Fruit fly (Drosophila melanogaster) whole organism, pupa: Measurements from ENCODE around the gene Ubc6.

ENCODE experiments used
- CG10348 ChIP-seq: fragments of 200-800 bp; sonication (Bioruptor generic); IDR thresholded peaks from 2 replicates; pipeline ENCODE4 v1.3.6; 2022; ENCODE audit warnings: missing biosample characterization, missing genetic modification characterization
- CG12605 ChIP-seq: fragments of 200-800 bp; sonication (Bioruptor generic); IDR thresholded peaks from 2 replicates; pipeline ENCODE4 v1.3.6; 2022; ENCODE audit warnings: missing biosample characterization, missing genetic modification characterization
- CG13204 ChIP-seq: fragments of 200-800 bp; sonication (Bioruptor generic); optimal IDR thresholded peaks from 2 replicates; lab custom pipeline; 2018; ENCODE audit warnings: missing biosample characterization, mild to moderate bottlenecking, missing genetic modification characterization, moderate library complexity
- CG14655 ChIP-seq: fragments of 200-800 bp; sonication (Bioruptor generic); optimal IDR thresholded peaks from 3 replicates; lab custom pipeline; 2017; ENCODE audit warnings: mild to moderate bottlenecking, missing biosample characterization, missing genetic modification reagents, missing genetic modification characterization
- CG15710 ChIP-seq: fragments of 200-800 bp; sonication (Bioruptor generic); optimal IDR thresholded peaks from 2 replicates; lab custom pipeline; 2018; ENCODE audit warnings: missing biosample characterization, mild to moderate bottlenecking, missing genetic modification characterization, moderate library complexity
- CG17806 ChIP-seq: fragments of 200-800 bp; sonication (Bioruptor generic); optimal IDR thresholded peaks from 2 replicates; lab custom pipeline; 2018; ENCODE audit warnings: missing biosample characterization, mild to moderate bottlenecking, missing genetic modification characterization, moderate library complexity
- CG32121 ChIP-seq: fragments of 200-800 bp; sonication (Bioruptor generic); IDR thresholded peaks from 2 replicates; pipeline ENCODE4 v1.3.6; 2022; ENCODE audit warnings: missing biosample characterization, missing genetic modification characterization
- CG34367 ChIP-seq: fragments of 200-800 bp; sonication (Bioruptor generic); optimal IDR thresholded peaks from 2 replicates; lab custom pipeline; 2018; ENCODE audit warnings: missing biosample characterization, mild to moderate bottlenecking, missing genetic modification characterization
- CG4496 ChIP-seq: fragments of 200-800 bp; sonication (Bioruptor generic); IDR thresholded peaks from 3 replicates; pipeline ENCODE4 v1.3.6; 2022; ENCODE audit warnings: missing biosample characterization, missing genetic modification characterization
- CG8159 ChIP-seq: fragments of 200-800 bp; sonication (Bioruptor generic); optimal IDR thresholded peaks from 3 replicates; lab custom pipeline; 2018; ENCODE audit warnings: missing biosample characterization, mild to moderate bottlenecking, missing genetic modification characterization, moderate library complexity
- CG8301 ChIP-seq: fragments of 200-800 bp; sonication (Bioruptor generic); optimal IDR thresholded peaks from 2 replicates; lab custom pipeline; 2018; ENCODE audit warnings: missing biosample characterization, mild to moderate bottlenecking, missing genetic modification characterization
- CG9948 ChIP-seq: fragments of 200-800 bp; sonication (Bioruptor generic); optimal IDR thresholded peaks from 2 replicates; lab custom pipeline; 2018; ENCODE audit warnings: missing biosample characterization, mild to moderate bottlenecking, missing genetic modification characterization, moderate library complexity
- D1 ChIP-seq: fragments of 200-800 bp; sonication (Bioruptor generic); optimal IDR thresholded peaks from 2 replicates; lab custom pipeline; 2018; ENCODE audit warnings: missing biosample characterization, mild to moderate bottlenecking, missing genetic modification characterization, moderate library complexity
- EcR ChIP-seq: fragments of 200-800 bp; sonication (Bioruptor generic); optimal IDR thresholded peaks from 3 replicates; lab custom pipeline; 2019; ENCODE audit warnings: missing biosample characterization, missing genetic modification characterization, mild to moderate bottlenecking, moderate library complexity, missing genetic modification reagents
- Ets98B ChIP-seq: fragments of 200-800 bp; sonication (Bioruptor generic); IDR thresholded peaks from 2 replicates; pipeline ENCODE4 v1.3.6; 2022; ENCODE audit warnings: missing biosample characterization, missing genetic modification characterization
- Pif1A ChIP-seq: fragments of 200-800 bp; sonication (Bioruptor generic); optimal IDR thresholded peaks from 3 replicates; lab custom pipeline; 2016; ENCODE audit warnings: missing biosample characterization, missing genetic modification characterization
- Pif1B ChIP-seq: fragments of 200-800 bp; sonication (Bioruptor generic); optimal IDR thresholded peaks from 3 replicates; lab custom pipeline; 2016; ENCODE audit warnings: missing biosample characterization, missing genetic modification characterization
- Snoo ChIP-seq: fragments of 200-800 bp; sonication (Bioruptor generic); optimal IDR thresholded peaks from 3 replicates; lab custom pipeline; 2017; ENCODE audit warnings: missing biosample characterization, mild to moderate bottlenecking, missing genetic modification characterization, inconsistent platforms
- fd96Ca ChIP-seq: fragments of 200-800 bp; sonication (Bioruptor generic); IDR thresholded peaks from 3 replicates; pipeline ENCODE4 v1.3.6; 2022; ENCODE audit warnings: missing biosample characterization, missing genetic modification characterization
- gl ChIP-seq: fragments of 200-800 bp; sonication (Bioruptor generic); optimal IDR thresholded peaks from 2 replicates; lab custom pipeline; 2018; ENCODE audit warnings: missing biosample characterization, mild to moderate bottlenecking, missing genetic modification characterization
- rn ChIP-seq: fragments of 200-800 bp; sonication (Bioruptor generic); IDR thresholded peaks from 2 replicates; pipeline ENCODE4 v1.3.6; 2022; ENCODE audit warnings: missing biosample characterization, missing genetic modification characterization

Ubc6 gene

dm6 chr3R:4975315-4975777 lies 22.9 kb upstream of the Ubc6 start:
- no peak for TF ChIP-seq CG9948
- TF ChIP-seq CG4496 (GFP tag; lab: Robert Waterston, UW): 0 out of 3 replicates have a peak, but pooled peaks have one; percentile 7

- TF ChIP-seq rn (GFP tag; lab: Robert Waterston, UW) (no peak), CG14655 (GFP tag; lab: Kevin White, UChicago) (no peak), CG12605 (GFP tag; lab: Robert Waterston, UW) (no peak), CG9948 (peak; percentile 15), Snoo (tag; lab: Kevin White, UChicago) (no peak), gl (tag; lab: Kevin White, UChicago) (no peak), CG34367 (tag; lab: Kevin White, UChicago) (no peak), D1 (no peak), Pif1A (GFP tag; lab: Kevin White, UChicago) (peak; percentile 3), CG4496 (GFP tag; lab: Robert Waterston, UW) (no peak), CG10348 (GFP tag; lab: Robert Waterston, UW) (no peak), CG8301 (peak; percentile 14), CG8159 (tag; lab: Kevin White, UChicago) (peak; percentile 12), CG13204 (GFP tag; lab: Kevin White, UChicago) (no peak), Ets98B (no peak), CG15710 (tag; lab: Kevin White, UChicago) (no peak), EcR (GFP tag; lab: Kevin White, UChicago) (no peak), CG17806 (tag; lab: Kevin White, UChicago) (no peak), fd96Ca (no peak), CG32121 (no peak), Pif1B (GFP tag; lab: Kevin White, UChicago) (no peak)
- TF ChIP-seq, all 21 proteins: peak for 4
Measured at dm6 chr3R:4974514-4975314, 22.2 kb upstream of the Ubc6 start.

- TF ChIP-seq CG34367 (tag; lab: Kevin White, UChicago): peak; percentile 14
- TF ChIP-seq Ets98B: peak; percentile 18; the same call in 1 of the 2 replicates
- TF ChIP-seq CG4496 (GFP tag; lab: Robert Waterston, UW): no peak
- TF ChIP-seq fd96Ca: no peak
- TF ChIP-seq rn (GFP tag; lab: Robert Waterston, UW): no peak
- TF ChIP-seq CG8301: peak; percentile 29
- TF ChIP-seq EcR (GFP tag; lab: Kevin White, UChicago): no peak
- TF ChIP-seq CG32121: no peak
- peak; percentile 42 for TF ChIP-seq Pif1A (GFP tag; lab: Kevin White, UChicago)
- TF ChIP-seq CG15710 (tag; lab: Kevin White, UChicago): peak; percentile 24
- no peak for TF ChIP-seq CG12605 (GFP tag; lab: Robert Waterston, UW)
- peak; percentile 45 for TF ChIP-seq CG13204 (GFP tag; lab: Kevin White, UChicago)
- TF ChIP-seq CG8159 (tag; lab: Kevin White, UChicago): peak; percentile 50
- no peak for TF ChIP-seq CG10348 (GFP tag; lab: Robert Waterston, UW)
- TF ChIP-seq gl (tag; lab: Kevin White, UChicago): no peak
- peak; percentile 34 for TF ChIP-seq CG14655 (GFP tag; lab: Kevin White, UChicago)
- TF ChIP-seq CG9948: peak; percentile 38
- TF ChIP-seq Pif1B (GFP tag; lab: Kevin White, UChicago): peak; percentile 34
- peak; percentile 2 for TF ChIP-seq CG17806 (tag; lab: Kevin White, UChicago)
Measured at dm6 chr3R:4973762-4974369, 21.4 kb upstream of the Ubc6 start.

- TF ChIP-seq CG9948 (no peak), CG8159 (tag; lab: Kevin White, UChicago) (no peak), CG32121 (no peak), fd96Ca (no peak), Ets98B (no peak), CG17806 (tag; lab: Kevin White, UChicago) (no peak), CG34367 (tag; lab: Kevin White, UChicago) (no peak), rn (GFP tag; lab: Robert Waterston, UW) (no peak)
Measured at dm6 chr3R:4972961-4973595, 20.6 kb upstream of the Ubc6 start.

dm6 chr3R:4970415-4971140 lies 18.1 kb upstream of the Ubc6 start:
- TF ChIP-seq EcR (GFP tag; lab: Kevin White, UChicago) (peak; percentile 10), D1 (peak; percentile 79), rn (GFP tag; lab: Robert Waterston, UW) (no peak)
